Worm (Caenorhabditis elegans): ENCODE measurements around the gene K10H10.7.

DNA sequence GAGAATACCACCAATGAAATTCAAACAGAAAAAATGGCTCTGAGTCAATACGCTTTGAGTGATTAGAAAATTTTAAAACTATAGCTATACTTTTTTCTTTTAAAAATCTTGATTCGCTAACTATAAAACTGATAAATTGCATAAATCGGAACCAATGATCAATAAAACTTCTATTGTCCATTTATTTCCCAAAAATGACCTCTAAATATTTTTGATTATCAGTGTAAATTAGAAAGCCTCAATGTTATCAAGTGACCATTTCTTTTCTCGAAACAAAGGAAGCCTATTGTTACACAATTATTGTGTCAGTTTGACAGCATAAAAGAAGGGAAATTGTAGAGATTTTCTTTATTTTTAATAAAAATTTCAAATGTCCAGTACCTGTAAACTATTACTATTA, 7.3 kb downstream of the K10H10.7 start, which contains the start of gene K10H10.4:
- TF ChIP-seq unc-62 (GFP tag; optimal IDR thresholded peaks at IDR 0.05) (no peak), snpc-4 (tag; optimal IDR thresholded peaks at IDR 0.05) (no peak)

Measured in whole organism, L3 larva.